Worm (Caenorhabditis elegans): ENCODE results near the gene Y45G12B.3.

DNA sequence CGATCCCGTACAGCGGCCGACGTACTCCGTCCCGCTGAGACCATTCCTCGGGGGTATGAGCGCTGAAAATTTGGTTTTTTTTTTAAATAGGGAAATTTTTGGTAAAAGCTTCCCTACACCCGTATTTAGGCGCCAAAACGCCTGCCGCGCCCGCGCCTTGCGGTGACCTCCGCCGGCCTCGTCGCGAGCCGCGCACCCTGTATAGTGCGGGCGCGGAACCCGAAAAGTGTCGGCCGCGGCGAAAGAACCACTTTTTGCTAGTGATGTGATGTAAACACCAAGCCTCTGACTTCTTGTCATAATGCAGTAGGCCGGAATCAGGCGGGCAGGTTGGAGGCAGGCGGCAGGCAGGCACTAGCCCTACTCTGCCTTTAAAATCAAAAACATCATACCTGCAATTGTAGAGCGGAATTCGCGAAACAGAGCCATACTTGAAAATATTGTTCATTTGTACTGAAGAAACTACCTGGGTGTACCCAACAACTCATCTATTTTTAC, 22.7 kb upstream of the Y45G12B.3 start, which contains the start of gene srt-29:
- TF ChIP-seq dmd-4 (tag; optimal IDR thresholded peaks at IDR 0.05) (no peak), nhr-237 (tag; optimal IDR thresholded peaks at IDR 0.05) (no peak), unc-39 (tag; optimal IDR thresholded peaks at IDR 0.05) (no peak)
